Fruit fly (Drosophila melanogaster): ENCODE results near the gene squ.

squ gene

DNA sequence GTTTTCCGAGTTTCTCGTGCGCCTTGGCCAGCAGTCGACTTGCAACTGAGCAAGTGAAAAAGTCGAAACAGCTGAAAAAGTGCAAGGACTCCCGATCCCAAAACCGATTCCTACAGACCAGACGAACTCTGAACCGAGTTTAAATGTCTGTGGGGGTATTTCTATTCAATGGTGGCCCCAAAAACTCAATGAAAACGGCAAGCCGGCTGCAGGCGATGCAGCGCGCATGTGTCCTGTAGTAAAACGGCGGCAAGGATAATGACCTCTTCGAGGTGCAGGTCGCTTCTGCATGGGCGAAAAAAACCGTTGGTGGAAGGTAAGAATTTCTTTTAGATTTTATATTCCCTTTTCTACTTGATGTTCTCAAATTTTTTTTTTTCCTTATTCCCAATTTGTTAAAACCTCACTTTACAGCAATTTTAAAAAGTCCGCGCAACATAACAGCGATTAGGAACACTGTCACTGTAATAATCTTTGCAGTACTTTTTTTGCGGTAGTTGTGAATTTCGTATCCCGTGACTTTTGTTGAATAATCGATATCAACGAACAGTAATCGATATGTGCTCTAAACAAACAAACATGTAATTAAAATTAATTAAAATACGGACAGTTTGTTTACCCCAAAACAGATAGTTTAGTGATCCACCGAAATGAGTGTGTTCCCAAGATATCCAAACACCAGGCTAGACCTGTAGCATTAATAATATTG is 3.0 kb upstream of the squ start, which contains the start of the genes Trpgamma and her (continued):
- TF ChIP-seq usp (GFP tag; optimal IDR thresholded peaks at IDR 0.05) (no peak), D (optimal IDR thresholded peaks at IDR 0.05) (no peak), D (GFP tag; optimal IDR thresholded peaks at IDR 0.05) (no peak), Oaz (GFP tag; IDR thresholded peaks at IDR 0.05) (no peak), CG16813 (GFP tag; IDR thresholded peaks at IDR 0.05; ENCODE audit: partially characterized antibody) (peak; percentile 87), her (GFP tag; optimal IDR thresholded peaks at IDR 0.05) (peak; percentile 31), CG3407 (GFP tag; optimal IDR thresholded peaks at IDR 0.05) (no peak), z (GFP tag; IDR thresholded peaks at IDR 0.05) (no peak), bbx (GFP tag; IDR thresholded peaks at IDR 0.05; ENCODE audit: partially characterized antibody) (peak; percentile 86), hb (GFP tag; IDR thresholded peaks at IDR 0.05; ENCODE audit: partially characterized antibody) (peak; percentile 71), TFAM (GFP tag; optimal IDR thresholded peaks at IDR 0.05) (no peak), ro (GFP tag; IDR thresholded peaks at IDR 0.05) (no peak), bowl (GFP tag; IDR thresholded peaks at IDR 0.05) (no peak), stwl (tag; optimal IDR thresholded peaks at IDR 0.05) (peak; percentile 89), Atf6 (GFP tag; IDR thresholded peaks at IDR 0.05) (no peak), CG10267 (tag; optimal IDR thresholded peaks at IDR 0.05) (peak; percentile 91), ato (GFP tag; IDR thresholded peaks at IDR 0.05; ENCODE audit: partially characterized antibody) (peak; percentile 79), rib (GFP tag; IDR thresholded peaks at IDR 0.05) (no peak), CG18011 (GFP tag; optimal IDR thresholded peaks at IDR 0.05) (peak; percentile 9), Ets97D (GFP tag; optimal IDR thresholded peaks at IDR 0.05) (peak; percentile 77), CG11085 (GFP tag; IDR thresholded peaks at IDR 0.05) (no peak), ab (GFP tag; optimal IDR thresholded peaks at IDR 0.05) (no peak), Xrp1 (GFP tag; IDR thresholded peaks at IDR 0.05) (no peak), CG15696 (tag; optimal IDR thresholded peaks at IDR 0.05) (no peak), CG1792 (GFP tag; optimal IDR thresholded peaks at IDR 0.05) (no peak), Deaf1 (tag; optimal IDR thresholded peaks at IDR 0.05) (no peak), Camta (GFP tag; optimal IDR thresholded peaks at IDR 0.05) (no peak), scrt (GFP tag; optimal IDR thresholded peaks at IDR 0.05) (no peak), CG10565 (GFP tag; optimal IDR thresholded peaks at IDR 0.05) (no peak), tap (tag; optimal IDR thresholded peaks at IDR 0.05) (no peak), CG10979 (tag; optimal IDR thresholded peaks at IDR 0.05) (no peak), mld (GFP tag; IDR thresholded peaks at IDR 0.05; ENCODE audit: partially characterized antibody) (peak; percentile 70; the same call in 2 of the 3 replicates), Max (GFP tag; optimal IDR thresholded peaks at IDR 0.05) (no peak), pho (GFP tag; optimal IDR thresholded peaks at IDR 0.05) (no peak), CG3847 (GFP tag; IDR thresholded peaks at IDR 0.05) (no peak), HLH3B (GFP tag; IDR thresholded peaks at IDR 0.05) (no peak), CG2199 (GFP tag; IDR thresholded peaks at IDR 0.05) (no peak), CG5180 (GFP tag; optimal IDR thresholded peaks at IDR 0.05) (no peak), CG18764 (GFP tag; optimal IDR thresholded peaks at IDR 0.05) (no peak), dpn (GFP tag; optimal IDR thresholded peaks at IDR 0.05) (peak in 1 of 2 experiments; percentile 4), CG4617 (GFP tag; optimal IDR thresholded peaks at IDR 0.05; ENCODE audit: borderline replicate concordance) (peak; percentile 43), CG15073 (GFP tag; optimal IDR thresholded peaks at IDR 0.05) (no peak), CG8924 (tag; optimal IDR thresholded peaks at IDR 0.05) (peak; percentile 11), ase (GFP tag; IDR thresholded peaks at IDR 0.05) (no peak), Side (GFP tag; optimal IDR thresholded peaks at IDR 0.05) (no peak), CG17328 (GFP tag; IDR thresholded peaks at IDR 0.05) (no peak), CG6854 (GFP tag; optimal IDR thresholded peaks at IDR 0.05) (no peak), Rx (GFP tag; IDR thresholded peaks at IDR 0.05) (no peak), Bdp1 (GFP tag; optimal IDR thresholded peaks at IDR 0.05) (no peak), CG9932 (GFP tag; IDR thresholded peaks at IDR 0.05) (no peak), Hsf (GFP tag; optimal IDR thresholded peaks at IDR 0.05) (no peak)

Measured in whole organism, embryonic.